Worm (Caenorhabditis elegans) whole organism, midembryonic: ENCODE results near the gene klp-11.
"Not testable (repeated sequence)": the region's sequence is repeated elsewhere in the genome, so short reads cannot be mapped to it uniquely, and the experiment has no call there.

Source experiments
- T22C8.4 ChIP-seq: fragments of 200-800 bp; sonication (Bioruptor generic); IDR thresholded peaks from 2 replicates; pipeline ENCODE4 v1.3.6; 2022; ENCODE audit warnings: missing genetic modification characterization, missing compliant biosample characterization
- cog-1 ChIP-seq: sonication (generic microtip); optimal IDR thresholded peaks from 2 replicates; lab custom pipeline; 2016; ENCODE audit warnings: missing genetic modification characterization, missing compliant biosample characterization
- flt-1 ChIP-seq: fragments of 200-800 bp; sonication (Bioruptor generic); IDR thresholded peaks from 2 replicates; pipeline ENCODE4 v1.3.6; 2022; ENCODE audit warnings: missing genetic modification characterization, missing compliant biosample characterization
- klf-2 ChIP-seq: fragments of 200-800 bp; sonication (Bioruptor generic); conservative IDR thresholded peaks from 2 replicates; pipeline ENCODE4 v1.3.6; 2022; ENCODE audit warnings: missing genetic modification reagents, missing genetic modification characterization, missing compliant biosample characterization
- med-1 ChIP-seq: sonication (generic microtip); optimal IDR thresholded peaks from 2 replicates; lab custom pipeline; 2017; ENCODE audit warnings: missing genetic modification characterization, mild to moderate bottlenecking, missing compliant biosample characterization, antibody characterized with exemption, missing genetic modification reagents; ENCODE audit not compliant: insufficient read depth
- ref-1 ChIP-seq: fragments of 200-800 bp; sonication (Bioruptor generic); conservative IDR thresholded peaks from 2 replicates; pipeline ENCODE4 v1.3.6; 2022; ENCODE audit warnings: missing genetic modification reagents, missing genetic modification characterization, missing compliant biosample characterization
- tab-1 ChIP-seq: fragments of 200-800 bp; sonication (Bioruptor generic); IDR thresholded peaks from 2 replicates; pipeline ENCODE4 v1.3.6; 2022; ENCODE audit warnings: missing genetic modification characterization, missing compliant biosample characterization
- ztf-23 ChIP-seq: fragments of 200-800 bp; sonication (Bioruptor generic); IDR thresholded peaks from 2 replicates; pipeline ENCODE4 v1.3.6; 2022; ENCODE audit warnings: missing genetic modification reagents, missing genetic modification characterization, missing compliant biosample characterization
- ztf-29 ChIP-seq: fragments of 200-800 bp; sonication (Bioruptor generic); IDR thresholded peaks from 2 replicates; pipeline ENCODE4 v1.3.6; 2022; ENCODE audit warnings: missing genetic modification reagents, missing genetic modification characterization, missing compliant biosample characterization

The klp-11 gene

DNA sequence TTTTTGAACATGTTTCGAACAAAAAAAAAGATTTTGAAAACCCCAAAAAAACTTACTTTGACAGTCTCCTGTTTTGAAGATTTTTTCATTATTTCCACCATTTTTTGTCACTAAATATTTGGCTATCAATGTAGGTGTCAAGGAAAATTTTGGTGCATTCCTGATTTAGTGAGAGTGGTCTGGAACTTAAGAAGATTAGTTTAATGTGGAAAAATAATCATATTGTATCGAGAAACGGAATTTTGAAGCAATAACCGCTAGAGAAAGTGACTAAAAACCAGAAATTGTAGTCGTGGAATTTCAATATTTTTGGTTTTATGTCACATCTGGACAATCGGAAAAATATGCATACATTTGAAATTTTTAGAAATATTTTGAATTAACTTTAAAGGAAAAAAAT, at the start of gene klp-11, which contains the start of gene F20C5.11:
Gene klp-11, minus strand, starts transcription at position 171 of the 400 bp plus-strand sequence.
Gene F20C5.11, minus strand, starts transcription at position 101 of the 400 bp plus-strand sequence.
- TF ChIP-seq T22C8.4 (GFP tag; lab: Robert Waterston, UW) (no peak), tab-1 (GFP tag; lab: Robert Waterston, UW) (no peak), ztf-23 (no peak), cog-1 (tag; lab: Kevin White, UChicago) (no peak), ztf-29 (GFP tag; lab: Robert Waterston, UW) (no peak), flt-1 (GFP tag; lab: Robert Waterston, UW) (no peak), klf-2 (no peak), ref-1 (GFP tag; lab: Robert Waterston, UW) (no peak), med-1 (GFP tag; lab: Kevin White, UChicago) (no peak)

DNA sequence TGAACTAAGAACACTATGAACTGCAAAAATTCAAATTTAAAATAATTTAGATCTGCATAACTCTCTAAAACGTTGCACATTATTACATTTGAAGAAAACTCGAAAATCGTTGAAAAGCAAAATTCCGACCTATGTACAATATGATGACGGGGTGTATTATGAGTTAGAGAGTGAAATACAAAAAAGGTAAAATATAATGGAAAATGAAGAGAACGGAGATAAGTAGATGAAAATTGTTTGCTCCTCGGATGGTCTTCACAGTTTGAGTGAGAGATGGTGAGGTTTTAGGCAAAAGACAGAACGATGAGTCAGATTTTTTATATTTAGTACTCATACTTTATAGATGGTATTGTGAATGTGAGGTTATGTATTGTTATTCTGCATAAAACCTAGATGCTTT, 45.5 kb upstream of the klp-11 start:
- no peak for TF ChIP-seq flt-1 (GFP tag; lab: Robert Waterston, UW)
- no peak for TF ChIP-seq ztf-23
- TF ChIP-seq klf-2 = no peak

DNA sequence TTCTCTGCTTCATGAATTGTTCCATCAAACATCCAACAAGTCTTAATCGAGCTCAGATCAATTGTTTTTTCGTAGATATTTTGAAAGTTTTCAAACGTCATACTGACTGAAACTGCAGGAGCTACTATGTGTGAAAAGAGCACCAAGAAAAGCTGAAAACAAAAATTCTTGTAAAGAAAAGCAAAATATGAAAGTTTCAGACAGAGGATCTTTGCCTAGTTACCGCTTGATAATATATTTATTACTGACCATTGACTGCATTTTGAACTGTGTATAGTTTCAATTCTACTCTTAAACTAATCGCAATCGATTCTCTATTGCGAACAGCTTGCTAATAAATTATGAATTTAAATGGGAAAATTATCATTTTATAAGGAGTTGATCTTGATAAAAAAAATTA, 36.4 kb upstream of the klp-11 start, which contains the start of gene clec-182:
Gene clec-182, minus strand, starts transcription at position 101 of the 400 bp plus-strand sequence.
- no peak for TF ChIP-seq med-1 (GFP tag; lab: Kevin White, UChicago)
- no peak for TF ChIP-seq ztf-23
- TF ChIP-seq ref-1 (GFP tag; lab: Robert Waterston, UW) = no peak
- no peak for TF ChIP-seq ztf-29 (GFP tag; lab: Robert Waterston, UW)
- no peak for TF ChIP-seq T22C8.4 (GFP tag; lab: Robert Waterston, UW)
- no peak for TF ChIP-seq tab-1 (GFP tag; lab: Robert Waterston, UW)
- TF ChIP-seq klf-2 = no peak
- no peak for TF ChIP-seq flt-1 (GFP tag; lab: Robert Waterston, UW)
- no peak for TF ChIP-seq cog-1 (tag; lab: Kevin White, UChicago)

DNA sequence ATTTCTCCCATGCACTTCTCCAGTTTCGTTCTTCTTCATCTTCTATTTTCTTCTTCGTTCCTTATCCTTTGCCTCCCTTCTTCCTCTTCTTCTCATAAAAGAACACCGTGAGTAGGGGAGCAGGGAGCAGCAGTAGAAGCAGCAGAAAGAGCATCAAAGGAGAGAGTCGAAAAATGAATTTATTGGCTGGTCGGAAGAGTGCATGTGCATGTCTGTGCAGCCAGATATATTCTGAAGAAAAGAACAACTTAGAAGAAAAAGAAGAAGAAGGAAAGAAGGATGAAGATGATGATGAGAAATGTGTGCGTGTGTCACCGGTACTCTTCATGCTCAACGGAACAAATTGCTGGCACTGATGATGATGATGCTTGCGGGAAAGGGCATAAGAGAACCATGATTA, 34.4 kb upstream of the klp-11 start:
- no peak for TF ChIP-seq T22C8.4 (GFP tag; lab: Robert Waterston, UW)

DNA sequence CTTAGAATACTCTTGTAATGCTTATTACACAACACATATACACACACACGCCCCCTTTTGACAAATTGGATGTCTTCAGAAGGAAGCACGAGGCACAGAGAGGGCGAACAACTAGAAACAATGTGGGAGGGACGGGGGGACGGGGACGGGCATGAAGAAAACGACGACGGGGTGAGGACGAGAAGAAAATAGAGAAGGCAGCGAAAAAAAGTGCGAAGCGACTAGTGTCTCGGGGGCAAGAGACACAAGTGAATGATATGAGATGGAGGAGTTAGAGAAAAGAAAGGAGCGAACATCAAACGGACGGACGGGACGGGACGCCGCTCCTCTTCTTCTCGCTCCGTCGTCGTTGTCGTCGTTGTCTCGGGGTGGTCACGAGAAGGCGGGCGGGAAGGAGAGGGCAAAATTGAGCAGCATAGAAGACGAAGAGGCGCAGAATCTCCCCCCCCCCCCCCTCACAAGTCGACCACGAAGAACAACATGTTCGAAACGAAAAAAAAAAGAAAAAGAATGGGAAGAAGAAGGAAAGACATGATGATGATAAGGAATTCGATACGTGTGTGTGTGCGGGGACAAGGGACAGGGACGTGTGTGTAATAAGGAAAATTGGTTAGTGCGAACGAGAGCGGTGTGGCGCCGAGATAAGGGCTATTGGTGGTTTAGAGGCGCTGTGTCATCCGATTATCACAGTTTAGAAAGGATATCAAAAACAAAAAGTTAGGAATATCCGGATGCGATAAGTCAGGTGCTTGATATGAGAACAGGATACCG, 33.2 kb upstream of the klp-11 start:
- TF ChIP-seq ztf-23 = no peak
- TF ChIP-seq flt-1 (GFP tag; lab: Robert Waterston, UW) = no peak

DNA sequence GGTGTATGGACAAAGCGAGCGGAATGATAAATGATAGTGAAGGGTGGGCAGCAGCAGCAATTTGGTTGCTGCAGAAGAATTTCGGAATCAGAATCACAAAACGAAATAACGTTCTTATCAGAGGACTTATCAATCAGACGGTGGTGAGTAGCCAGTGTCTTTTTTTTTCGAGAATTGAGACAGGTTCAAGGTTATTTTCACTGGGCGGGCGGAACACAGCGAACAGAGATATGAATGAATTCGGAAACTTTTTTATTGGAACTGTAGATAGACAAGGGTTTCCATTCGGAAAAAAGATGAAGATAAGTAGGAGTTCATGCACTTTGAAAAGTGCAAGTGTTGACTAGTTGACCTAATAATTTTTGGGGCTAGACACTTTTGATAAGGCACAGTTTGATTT, 31.4 kb upstream of the klp-11 start:
- TF ChIP-seq flt-1 (GFP tag; lab: Robert Waterston, UW) = no peak
- TF ChIP-seq med-1 (GFP tag; lab: Kevin White, UChicago) = no peak
- no peak for TF ChIP-seq klf-2
- no peak for TF ChIP-seq ztf-29 (GFP tag; lab: Robert Waterston, UW)
- no peak for TF ChIP-seq cog-1 (tag; lab: Kevin White, UChicago)
- TF ChIP-seq ref-1 (GFP tag; lab: Robert Waterston, UW) = no peak
- no peak for TF ChIP-seq T22C8.4 (GFP tag; lab: Robert Waterston, UW)
- TF ChIP-seq tab-1 (GFP tag; lab: Robert Waterston, UW) = no peak
- no peak for TF ChIP-seq ztf-23

DNA sequence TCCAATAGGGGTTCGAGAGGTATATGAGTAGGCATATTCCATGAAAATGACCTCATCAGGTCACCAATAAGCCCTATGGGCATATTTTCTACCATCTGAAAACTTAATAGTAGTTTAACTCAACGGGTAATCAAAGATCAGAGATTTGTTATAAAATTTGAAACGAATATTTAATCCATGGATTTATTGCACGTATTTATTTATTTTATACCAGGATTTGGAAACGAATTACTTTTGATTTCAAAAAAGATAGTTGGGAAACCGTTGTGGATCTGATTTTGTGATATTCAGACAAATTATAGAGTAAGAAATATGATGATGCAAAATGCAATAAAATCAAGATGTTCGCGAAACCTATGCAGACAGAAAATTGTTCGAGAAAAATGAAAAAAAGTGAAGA, 30.9 kb upstream of the klp-11 start, which contains the start of gene C33D9.3:
Gene C33D9.3, minus strand, starts transcription at position 101 of the 400 bp plus-strand sequence.
- TF ChIP-seq ztf-23 = no peak
- no peak for TF ChIP-seq cog-1 (tag; lab: Kevin White, UChicago)
- no peak for TF ChIP-seq klf-2
- no peak for TF ChIP-seq T22C8.4 (GFP tag; lab: Robert Waterston, UW)
- TF ChIP-seq med-1 (GFP tag; lab: Kevin White, UChicago) = no peak
- TF ChIP-seq tab-1 (GFP tag; lab: Robert Waterston, UW) = no peak
- TF ChIP-seq flt-1 (GFP tag; lab: Robert Waterston, UW) = no peak

DNA sequence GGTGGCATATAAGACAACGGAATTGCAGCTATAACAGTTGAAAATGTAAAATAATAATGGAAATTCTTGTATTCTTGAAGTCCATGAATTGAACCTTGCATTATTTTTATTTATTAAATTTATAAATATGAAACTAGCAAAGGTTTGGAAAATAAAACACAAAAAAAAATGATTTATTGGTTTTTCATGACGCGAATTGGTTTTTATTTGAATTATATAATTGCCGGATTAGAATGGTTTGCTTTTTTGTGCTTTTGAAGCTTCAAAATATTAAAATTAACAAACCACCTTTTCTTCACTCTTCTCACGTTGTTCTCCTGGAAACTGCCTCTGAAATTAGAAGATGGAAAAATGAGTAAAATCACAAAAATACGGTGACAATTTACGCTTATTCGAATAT, 28.3 kb upstream of the klp-11 start, which contains the start of gene sru-35:
Gene sru-35, minus strand, starts transcription at position 101 of the 400 bp plus-strand sequence.
- TF ChIP-seq ref-1 (GFP tag; lab: Robert Waterston, UW) (no peak), ztf-29 (GFP tag; lab: Robert Waterston, UW) (no peak), klf-2 (no peak), flt-1 (GFP tag; lab: Robert Waterston, UW) (no peak), cog-1 (tag; lab: Kevin White, UChicago) (no peak), tab-1 (GFP tag; lab: Robert Waterston, UW) (no peak), ztf-23 (no peak), med-1 (GFP tag; lab: Kevin White, UChicago) (no peak), T22C8.4 (GFP tag; lab: Robert Waterston, UW) (no peak)

DNA sequence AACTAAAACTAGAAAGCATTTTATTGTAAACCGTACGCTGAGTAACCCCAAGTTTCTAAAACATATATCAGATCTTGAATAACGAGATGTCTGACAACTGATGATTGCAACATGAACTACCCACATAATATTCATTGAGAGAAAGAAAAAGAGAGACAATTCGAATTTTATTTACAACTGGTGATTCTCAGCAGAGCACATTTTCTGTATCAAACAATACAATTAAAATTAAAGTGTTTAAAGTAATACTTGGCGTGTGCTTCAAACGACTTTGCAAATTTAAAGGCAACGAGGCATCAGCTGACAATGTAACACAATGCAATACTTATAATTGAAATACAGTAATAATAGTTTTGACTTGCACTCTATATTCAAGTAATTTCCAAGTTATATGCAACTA, 26.2 kb upstream of the klp-11 start, which contains the start of gene C33D9.10:
Gene C33D9.10, minus strand, starts transcription at position 101 of the 400 bp plus-strand sequence.
- not testable (repeated sequence) for TF ChIP-seq ref-1 (GFP tag; lab: Robert Waterston, UW); tab-1 (GFP tag; lab: Robert Waterston, UW); ztf-23

DNA sequence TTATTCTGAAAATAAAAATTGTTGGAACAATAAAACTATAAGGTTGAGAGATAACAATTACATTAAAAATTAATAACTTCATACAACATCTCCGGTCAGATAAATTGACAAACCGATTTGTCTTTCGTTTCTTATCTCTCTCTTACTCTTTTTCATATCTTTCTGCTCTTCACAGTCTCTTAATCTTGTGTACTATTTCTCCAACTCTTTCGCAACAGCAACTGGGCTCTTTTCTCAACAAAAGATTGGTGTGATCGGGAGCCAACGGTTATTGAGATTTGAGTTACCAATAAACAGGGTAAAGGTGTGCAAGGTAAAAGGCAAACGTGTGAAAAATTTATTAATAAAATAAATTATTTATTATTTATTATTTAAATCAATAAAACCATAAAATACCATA, 24.8 kb upstream of the klp-11 start, which contains the start of gene C33D9.8:
Gene C33D9.8, minus strand, starts transcription at position 99 of the 400 bp plus-strand sequence.
- TF ChIP-seq flt-1 (GFP tag; lab: Robert Waterston, UW) (no peak), T22C8.4 (GFP tag; lab: Robert Waterston, UW) (no peak), cog-1 (tag; lab: Kevin White, UChicago) (no peak), ztf-29 (GFP tag; lab: Robert Waterston, UW) (no peak), med-1 (GFP tag; lab: Kevin White, UChicago) (no peak), klf-2 (no peak), ref-1 (GFP tag; lab: Robert Waterston, UW) (no peak), ztf-23 (no peak), tab-1 (GFP tag; lab: Robert Waterston, UW) (no peak)
